Fruit fly (Drosophila melanogaster): ENCODE measurements around the gene Nepl18.

Nepl18 gene

dm6 chr3R:28858241-28858647 is 17.2 kb upstream of the Nepl18 start:
- no peak for TF ChIP-seq ttk (optimal IDR thresholded peaks at IDR 0.05)
- TF ChIP-seq Myc (optimal IDR thresholded peaks at IDR 0.05) = no peak
- TF ChIP-seq h (optimal IDR thresholded peaks at IDR 0.05) = no peak
- no peak for TF ChIP-seq insv (optimal IDR thresholded peaks at IDR 0.05)
- TF ChIP-seq psq (optimal IDR thresholded peaks at IDR 0.05) = no peak
- TF ChIP-seq Sin3A (optimal IDR thresholded peaks at IDR 0.05) = no peak

dm6 chr3R:28859058-28859526 is 16.3 kb upstream of the Nepl18 start, which contains the start of gene Inx3:
TSS of gene Inx3 (minus strand) at chr3R:28859497.
- no peak for TF ChIP-seq Myc (optimal IDR thresholded peaks at IDR 0.05)
- no peak for TF ChIP-seq insv (optimal IDR thresholded peaks at IDR 0.05)
- no peak for TF ChIP-seq h (optimal IDR thresholded peaks at IDR 0.05)
- TF ChIP-seq Sin3A (optimal IDR thresholded peaks at IDR 0.05) = no peak
- TF ChIP-seq ttk (optimal IDR thresholded peaks at IDR 0.05) = no peak
- no peak for TF ChIP-seq psq (optimal IDR thresholded peaks at IDR 0.05)

dm6 chr3R:28860582-28860981 is 14.8 kb upstream of the Nepl18 start:
- TF ChIP-seq Sin3A (optimal IDR thresholded peaks at IDR 0.05) (no peak), h (optimal IDR thresholded peaks at IDR 0.05) (no peak), psq (optimal IDR thresholded peaks at IDR 0.05) (no peak), ttk (optimal IDR thresholded peaks at IDR 0.05) (no peak), Myc (optimal IDR thresholded peaks at IDR 0.05) (no peak), insv (optimal IDR thresholded peaks at IDR 0.05) (no peak)

dm6 chr3R:28861309-28862157 is 13.9 kb upstream of the Nepl18 start:
- TF ChIP-seq psq (optimal IDR thresholded peaks at IDR 0.05) (no peak), h (optimal IDR thresholded peaks at IDR 0.05) (no peak), insv (optimal IDR thresholded peaks at IDR 0.05) (no peak), ttk (optimal IDR thresholded peaks at IDR 0.05) (no peak), Sin3A (optimal IDR thresholded peaks at IDR 0.05) (no peak), Myc (optimal IDR thresholded peaks at IDR 0.05) (no peak)

dm6 chr3R:28870364-28870763 is 5.1 kb upstream of the Nepl18 start:
- no peak for TF ChIP-seq ttk (optimal IDR thresholded peaks at IDR 0.05)
- TF ChIP-seq Sin3A (optimal IDR thresholded peaks at IDR 0.05) = no peak
- TF ChIP-seq h (optimal IDR thresholded peaks at IDR 0.05) = no peak
- no peak for TF ChIP-seq Myc (optimal IDR thresholded peaks at IDR 0.05)
- no peak for TF ChIP-seq psq (optimal IDR thresholded peaks at IDR 0.05)
- no peak for TF ChIP-seq insv (optimal IDR thresholded peaks at IDR 0.05)

- TF ChIP-seq h (optimal IDR thresholded peaks at IDR 0.05) = no peak
- no peak for TF ChIP-seq ttk (optimal IDR thresholded peaks at IDR 0.05)
- TF ChIP-seq Myc (optimal IDR thresholded peaks at IDR 0.05) = no peak
- TF ChIP-seq psq (optimal IDR thresholded peaks at IDR 0.05) = no peak
- no peak for TF ChIP-seq insv (optimal IDR thresholded peaks at IDR 0.05)
- TF ChIP-seq Sin3A (optimal IDR thresholded peaks at IDR 0.05) = no peak
Measured at dm6 chr3R:28872605-28873004, 2.8 kb upstream of the Nepl18 start, which contains the start of gene Nepl17. TSS of gene Nepl17 (plus strand) at chr3R:28872905.

- TF ChIP-seq Sin3A (optimal IDR thresholded peaks at IDR 0.05) = no peak
- TF ChIP-seq Myc (optimal IDR thresholded peaks at IDR 0.05) = no peak
- no peak for TF ChIP-seq ttk (optimal IDR thresholded peaks at IDR 0.05)
- TF ChIP-seq h (optimal IDR thresholded peaks at IDR 0.05) = no peak
- no peak for TF ChIP-seq insv (optimal IDR thresholded peaks at IDR 0.05)
- no peak for TF ChIP-seq psq (optimal IDR thresholded peaks at IDR 0.05)
Measured at dm6 chr3R:28880066-28880842, 4.8 kb downstream of the Nepl18 start, which contains the start of the genes Nepl19 and Nepl20. TSS of gene Nepl19 (minus strand) at chr3R:28880122. TSS of gene Nepl20 (plus strand) at chr3R:28880792.

- no peak for TF ChIP-seq Sin3A (optimal IDR thresholded peaks at IDR 0.05)
- TF ChIP-seq Myc (optimal IDR thresholded peaks at IDR 0.05) = no peak
Measured at dm6 chr3R:28883434-28883833, 8.0 kb downstream of the Nepl18 start, which contains the start of gene Nepl21. TSS of gene Nepl21 (plus strand) at chr3R:28883693.

dm6 chr3R:28886813-28887212 is 11.4 kb downstream of the Nepl18 start:
- TF ChIP-seq ttk (optimal IDR thresholded peaks at IDR 0.05) (no peak), psq (optimal IDR thresholded peaks at IDR 0.05) (no peak), insv (optimal IDR thresholded peaks at IDR 0.05) (no peak), Myc (optimal IDR thresholded peaks at IDR 0.05) (no peak), h (optimal IDR thresholded peaks at IDR 0.05) (no peak), Sin3A (optimal IDR thresholded peaks at IDR 0.05) (no peak)

dm6 chr3R:28887559-28888432 is 12.4 kb downstream of the Nepl18 start, which contains the start of the genes CG33203 and Doa:
TSS of gene CG33203 (minus strand) at chr3R:28887709.
TSS of gene Doa (plus strand) at chr3R:28888073.
- TF ChIP-seq insv (optimal IDR thresholded peaks at IDR 0.05) (no peak), ttk (optimal IDR thresholded peaks at IDR 0.05) (no peak), h (optimal IDR thresholded peaks at IDR 0.05) (no peak), Sin3A (optimal IDR thresholded peaks at IDR 0.05) (no peak), Myc (optimal IDR thresholded peaks at IDR 0.05) (no peak), psq (optimal IDR thresholded peaks at IDR 0.05) (no peak)
